Worm (Caenorhabditis elegans): ENCODE data around the gene srj-44.

Gene srj-44

DNA sequence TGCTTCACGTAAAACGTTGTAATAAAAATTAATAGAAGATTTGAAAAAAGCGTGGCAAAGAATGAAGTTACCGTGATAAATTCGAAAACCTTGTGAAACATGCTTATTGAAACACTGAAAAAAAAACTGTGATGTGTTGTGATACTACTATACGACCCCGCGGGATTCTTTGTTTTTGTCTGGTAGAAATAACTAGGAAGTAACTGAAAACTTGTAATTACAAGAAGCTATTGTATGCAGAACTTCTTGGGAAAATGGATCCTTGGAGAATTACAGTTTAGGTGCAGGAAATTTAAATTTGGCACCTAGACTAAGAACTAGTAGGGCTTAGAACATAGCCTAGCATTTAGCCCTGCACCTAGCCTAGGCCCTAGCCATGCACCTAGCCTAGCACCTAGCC, 34.1 kb upstream of the srj-44 start, which contains the start of gene str-39:
Gene str-39, minus strand, starts transcription at position 101 of the 400 bp plus-strand sequence.
- TF ChIP-seq T22C8.4 (GFP tag; IDR thresholded peaks at IDR 0.05) (no peak), cog-1 (tag; optimal IDR thresholded peaks at IDR 0.05) (no peak), ref-1 (GFP tag; conservative IDR thresholded peaks at IDR 0.05) (no peak), ztf-29 (GFP tag; IDR thresholded peaks at IDR 0.05) (no peak), ztf-23 (GFP tag; IDR thresholded peaks at IDR 0.05) (no peak), klf-2 (GFP tag; conservative IDR thresholded peaks at IDR 0.05) (no peak), med-1 (GFP tag; optimal IDR thresholded peaks at IDR 0.05; ENCODE audit: insufficient read depth) (no peak), flt-1 (GFP tag; IDR thresholded peaks at IDR 0.05) (no peak), tab-1 (GFP tag; IDR thresholded peaks at IDR 0.05) (no peak)

DNA sequence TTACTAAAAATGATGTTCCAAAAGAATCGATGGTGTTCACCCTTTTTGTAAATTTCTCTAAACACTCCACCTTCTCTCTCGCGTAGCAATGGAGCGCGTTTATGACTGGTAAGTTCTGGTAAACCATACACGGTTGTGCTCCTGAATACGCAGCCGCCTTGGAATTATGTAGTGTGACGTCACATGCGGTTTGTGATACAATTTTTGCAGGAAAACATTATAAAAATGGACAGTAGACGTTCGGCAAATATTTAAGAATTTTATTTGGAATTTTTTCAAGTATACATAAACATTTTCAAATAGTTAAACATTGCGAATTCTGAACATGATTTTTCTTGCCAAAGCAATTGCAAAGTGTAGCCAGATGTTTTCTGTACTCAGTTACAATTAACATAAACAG, 31.8 kb upstream of the srj-44 start, which contains the start of gene F37B4.10:
Gene F37B4.10, minus strand, starts transcription at position 101 of the 400 bp plus-strand sequence.
- no peak for TF ChIP-seq flt-1 (GFP tag; IDR thresholded peaks at IDR 0.05)
- TF ChIP-seq ztf-23 (GFP tag; IDR thresholded peaks at IDR 0.05) = no peak
- no peak for TF ChIP-seq cog-1 (tag; optimal IDR thresholded peaks at IDR 0.05)
- TF ChIP-seq tab-1 (GFP tag; IDR thresholded peaks at IDR 0.05) = no peak
- TF ChIP-seq T22C8.4 (GFP tag; IDR thresholded peaks at IDR 0.05) = no peak
- TF ChIP-seq ref-1 (GFP tag; conservative IDR thresholded peaks at IDR 0.05) = no peak
- TF ChIP-seq klf-2 (GFP tag; conservative IDR thresholded peaks at IDR 0.05) = no peak
- TF ChIP-seq ztf-29 (GFP tag; IDR thresholded peaks at IDR 0.05) = no peak
- no peak for TF ChIP-seq med-1 (GFP tag; optimal IDR thresholded peaks at IDR 0.05; ENCODE audit: insufficient read depth)

DNA sequence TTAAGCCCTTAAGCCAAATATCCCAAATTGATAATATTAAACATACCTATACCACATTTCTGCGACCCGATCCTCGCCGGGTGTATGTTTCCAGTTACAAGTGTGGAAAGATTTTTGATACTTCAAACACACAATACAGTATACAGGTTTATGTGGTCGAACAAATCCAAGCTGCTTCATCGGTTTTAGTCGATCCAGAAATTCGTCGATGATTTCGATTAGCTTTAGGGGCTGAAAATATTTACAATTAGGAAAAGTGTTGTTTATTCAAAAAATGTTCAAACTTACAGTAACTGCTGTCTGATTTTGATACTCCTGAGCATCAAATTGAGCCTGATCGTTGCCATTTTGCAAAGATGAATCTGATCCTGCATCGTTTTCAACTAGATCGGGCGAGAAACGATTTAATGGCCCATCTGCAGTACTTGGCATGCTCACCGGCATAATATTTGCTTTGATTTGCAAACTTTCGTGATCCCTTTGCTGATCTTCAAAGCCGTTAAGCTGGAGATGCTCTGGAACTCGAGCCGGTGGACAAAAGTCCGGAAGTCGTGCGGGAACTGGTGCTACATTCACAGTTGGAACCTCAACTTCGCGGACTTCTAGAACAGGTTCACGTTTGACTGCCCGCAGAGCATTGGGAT, 30.6 kb upstream of the srj-44 start:
- no peak for TF ChIP-seq ztf-23 (GFP tag; IDR thresholded peaks at IDR 0.05)
- no peak for TF ChIP-seq cog-1 (tag; optimal IDR thresholded peaks at IDR 0.05)
- no peak for TF ChIP-seq med-1 (GFP tag; optimal IDR thresholded peaks at IDR 0.05; ENCODE audit: insufficient read depth)
- TF ChIP-seq T22C8.4 (GFP tag; IDR thresholded peaks at IDR 0.05) = no peak
- TF ChIP-seq tab-1 (GFP tag; IDR thresholded peaks at IDR 0.05) = no peak
- no peak for TF ChIP-seq flt-1 (GFP tag; IDR thresholded peaks at IDR 0.05)
- TF ChIP-seq klf-2 (GFP tag; conservative IDR thresholded peaks at IDR 0.05) = no peak
- TF ChIP-seq ref-1 (GFP tag; conservative IDR thresholded peaks at IDR 0.05) = no peak
- TF ChIP-seq ztf-29 (GFP tag; IDR thresholded peaks at IDR 0.05) = no peak

DNA sequence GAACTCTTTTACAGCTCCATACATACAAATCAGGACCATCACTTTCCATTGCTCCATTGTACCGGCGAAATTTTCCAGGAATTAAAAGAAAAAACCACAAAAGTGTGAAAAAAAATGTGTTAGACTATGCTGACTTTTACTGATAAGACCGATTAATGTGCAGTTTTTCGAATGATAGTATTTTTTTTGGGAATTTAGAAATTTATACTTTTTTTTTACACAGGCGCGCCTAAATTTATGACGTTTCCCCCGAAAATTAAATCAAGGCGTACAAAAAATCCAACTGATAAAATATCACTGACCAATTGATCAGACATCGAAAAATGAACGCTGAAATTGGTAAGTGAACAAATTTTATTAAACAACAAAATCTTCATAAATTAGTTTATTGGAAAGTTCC, 29.8 kb upstream of the srj-44 start, which contains the start of gene folt-2:
Gene folt-2, minus strand, starts transcription at position 179 of the 400 bp plus-strand sequence.
- no peak for TF ChIP-seq flt-1 (GFP tag; IDR thresholded peaks at IDR 0.05)
- no peak for TF ChIP-seq ref-1 (GFP tag; conservative IDR thresholded peaks at IDR 0.05)
- no peak for TF ChIP-seq ztf-23 (GFP tag; IDR thresholded peaks at IDR 0.05)
- TF ChIP-seq cog-1 (tag; optimal IDR thresholded peaks at IDR 0.05) = no peak
- no peak for TF ChIP-seq med-1 (GFP tag; optimal IDR thresholded peaks at IDR 0.05; ENCODE audit: insufficient read depth)
- no peak for TF ChIP-seq T22C8.4 (GFP tag; IDR thresholded peaks at IDR 0.05)
- TF ChIP-seq ztf-29 (GFP tag; IDR thresholded peaks at IDR 0.05) = no peak
- TF ChIP-seq klf-2 (GFP tag; conservative IDR thresholded peaks at IDR 0.05) = no peak
- no peak for TF ChIP-seq tab-1 (GFP tag; IDR thresholded peaks at IDR 0.05)

DNA sequence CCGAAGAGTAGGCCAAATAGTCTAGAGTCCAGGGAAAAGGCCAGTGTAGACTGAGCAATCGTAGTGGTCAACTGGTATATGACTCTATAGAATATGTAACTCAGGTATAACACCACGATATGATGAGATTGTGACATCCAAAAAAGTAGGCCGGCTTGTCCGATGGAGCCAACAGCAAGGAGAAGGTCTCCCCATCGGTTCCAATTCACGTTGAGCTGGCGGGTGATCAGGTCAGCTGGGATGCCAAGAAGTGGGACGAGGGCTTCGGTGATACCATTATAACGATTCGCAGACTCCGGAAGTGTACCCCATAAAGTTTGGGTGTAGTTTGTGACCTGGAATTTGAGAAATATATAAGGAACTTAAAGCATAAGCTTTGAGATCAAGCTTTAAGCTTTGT, 27.3 kb upstream of the srj-44 start:
- TF ChIP-seq tab-1 (GFP tag; IDR thresholded peaks at IDR 0.05) (no peak), ref-1 (GFP tag; conservative IDR thresholded peaks at IDR 0.05) (no peak), ztf-23 (GFP tag; IDR thresholded peaks at IDR 0.05) (no peak), med-1 (GFP tag; optimal IDR thresholded peaks at IDR 0.05; ENCODE audit: insufficient read depth) (no peak), cog-1 (tag; optimal IDR thresholded peaks at IDR 0.05) (no peak)

DNA sequence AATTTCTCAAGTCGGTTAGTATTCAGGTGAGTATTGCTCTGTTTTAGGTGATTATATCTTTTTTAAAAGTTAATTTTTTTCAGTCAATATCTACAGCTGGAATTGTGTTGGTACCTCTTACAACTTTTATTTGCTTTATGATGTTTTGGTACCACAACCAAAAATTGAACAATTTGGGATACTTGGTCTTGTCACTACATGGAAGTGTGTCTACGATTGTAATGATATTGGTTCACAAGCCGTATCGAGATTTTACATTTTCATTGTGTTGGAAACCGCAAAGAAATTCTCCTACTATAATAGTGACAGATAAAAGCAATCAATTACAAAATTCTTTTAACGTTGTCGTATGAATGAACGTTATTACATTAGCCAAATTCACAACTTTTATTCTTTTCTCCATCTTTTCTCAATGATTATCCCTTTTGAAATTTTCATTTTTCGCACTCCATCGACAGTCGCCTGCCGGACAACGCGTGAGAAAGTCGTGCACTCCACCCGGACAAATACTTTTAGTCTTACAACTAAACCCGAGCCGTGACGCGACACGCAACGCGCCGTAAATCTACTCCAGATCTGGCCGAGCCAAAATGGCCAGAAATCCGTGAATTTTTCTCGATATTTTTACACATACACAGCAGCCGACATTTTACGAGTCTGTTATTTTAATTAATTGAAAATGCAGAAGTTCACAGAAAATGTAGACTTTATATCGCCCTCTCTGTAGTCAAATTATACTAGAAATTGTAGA, 26.3 kb upstream of the srj-44 start:
- TF ChIP-seq ztf-23 (GFP tag; IDR thresholded peaks at IDR 0.05) (no peak), klf-2 (GFP tag; conservative IDR thresholded peaks at IDR 0.05) (no peak), tab-1 (GFP tag; IDR thresholded peaks at IDR 0.05) (no peak), ztf-29 (GFP tag; IDR thresholded peaks at IDR 0.05) (no peak), T22C8.4 (GFP tag; IDR thresholded peaks at IDR 0.05) (no peak), flt-1 (GFP tag; IDR thresholded peaks at IDR 0.05) (no peak), med-1 (GFP tag; optimal IDR thresholded peaks at IDR 0.05; ENCODE audit: insufficient read depth) (no peak), ref-1 (GFP tag; conservative IDR thresholded peaks at IDR 0.05) (no peak), cog-1 (tag; optimal IDR thresholded peaks at IDR 0.05) (no peak)

DNA sequence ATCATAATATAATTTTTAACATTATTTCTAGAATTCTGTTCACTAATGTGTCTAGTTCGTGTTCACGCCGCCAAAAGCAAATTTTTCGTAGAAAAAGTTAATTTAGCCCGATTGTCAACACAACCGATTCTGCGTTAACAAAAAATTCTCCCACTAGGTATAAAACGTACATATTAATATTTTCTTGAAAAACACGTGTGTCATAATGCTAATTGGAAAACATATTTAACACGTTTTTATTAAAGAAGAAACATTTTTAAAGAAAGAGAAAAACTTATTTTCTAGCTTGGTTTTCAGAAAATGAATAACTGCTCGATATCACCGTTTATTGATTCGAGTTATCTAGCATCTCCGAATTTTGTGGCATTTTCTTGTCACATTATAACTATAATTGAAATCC, 24.5 kb upstream of the srj-44 start, which contains the start of gene srh-243:
Gene srh-243, plus strand, starts transcription at position 301 of the 400 bp plus-strand sequence.
- TF ChIP-seq med-1 (GFP tag; optimal IDR thresholded peaks at IDR 0.05; ENCODE audit: insufficient read depth) (no peak), klf-2 (GFP tag; conservative IDR thresholded peaks at IDR 0.05) (no peak), ztf-23 (GFP tag; IDR thresholded peaks at IDR 0.05) (no peak), T22C8.4 (GFP tag; IDR thresholded peaks at IDR 0.05) (no peak), ref-1 (GFP tag; conservative IDR thresholded peaks at IDR 0.05) (no peak), ztf-29 (GFP tag; IDR thresholded peaks at IDR 0.05) (no peak), flt-1 (GFP tag; IDR thresholded peaks at IDR 0.05) (no peak), cog-1 (tag; optimal IDR thresholded peaks at IDR 0.05) (no peak), tab-1 (GFP tag; IDR thresholded peaks at IDR 0.05) (no peak)

DNA sequence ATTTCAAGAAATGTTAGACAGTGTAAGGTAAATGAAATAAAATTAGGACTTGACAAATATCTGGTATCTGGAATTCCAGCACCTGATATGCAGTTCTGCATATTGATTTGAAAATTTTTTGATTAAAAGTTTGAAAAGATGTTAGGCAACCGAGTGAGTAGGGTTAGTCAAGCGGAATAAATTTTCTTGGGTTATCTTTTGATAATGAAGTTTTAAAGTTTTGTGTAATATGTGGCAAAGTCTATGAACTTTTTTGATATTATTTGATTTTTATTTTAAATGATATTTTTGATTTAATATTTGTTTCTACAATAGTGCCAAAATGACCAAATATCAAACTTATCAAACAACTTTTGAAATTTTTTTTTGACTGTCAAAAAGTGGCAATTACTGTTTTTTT, 23.8 kb upstream of the srj-44 start, which contains the start of gene srh-241:
Gene srh-241, minus strand, starts transcription at position 101 of the 400 bp plus-strand sequence.
- TF ChIP-seq ztf-29 (GFP tag; IDR thresholded peaks at IDR 0.05) (no peak), med-1 (GFP tag; optimal IDR thresholded peaks at IDR 0.05; ENCODE audit: insufficient read depth) (no peak), cog-1 (tag; optimal IDR thresholded peaks at IDR 0.05) (no peak), tab-1 (GFP tag; IDR thresholded peaks at IDR 0.05) (no peak), flt-1 (GFP tag; IDR thresholded peaks at IDR 0.05) (no peak), klf-2 (GFP tag; conservative IDR thresholded peaks at IDR 0.05) (no peak), ztf-23 (GFP tag; IDR thresholded peaks at IDR 0.05) (no peak), ref-1 (GFP tag; conservative IDR thresholded peaks at IDR 0.05) (no peak), T22C8.4 (GFP tag; IDR thresholded peaks at IDR 0.05) (no peak)

DNA sequence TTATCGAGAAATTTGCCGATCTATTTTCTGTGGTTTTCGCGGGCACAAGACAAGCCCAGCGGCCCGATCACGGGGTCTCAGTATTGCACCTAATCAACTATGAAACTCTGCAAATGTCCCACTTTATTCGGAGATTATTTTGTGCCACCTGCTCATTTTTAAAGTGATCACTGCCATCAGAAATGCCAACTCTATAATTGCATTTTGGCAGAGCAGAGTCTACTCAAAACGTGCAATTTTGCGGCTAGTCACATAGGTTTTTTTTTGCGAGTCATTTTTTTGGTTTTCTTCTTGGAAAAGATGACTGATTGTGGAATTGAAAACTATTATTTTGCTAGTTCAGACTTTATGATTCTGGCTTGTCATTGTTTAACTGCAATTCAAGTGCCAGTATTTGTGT, 19.2 kb upstream of the srj-44 start, which contains the start of gene srh-240:
Gene srh-240, plus strand, starts transcription at position 301 of the 400 bp plus-strand sequence.
- TF ChIP-seq cog-1 (tag; optimal IDR thresholded peaks at IDR 0.05) (no peak), tab-1 (GFP tag; IDR thresholded peaks at IDR 0.05) (no peak)

All from whole organism, midembryonic.